Fruit fly (Drosophila melanogaster): ENCODE data around the gene Ufsp2.

DNA sequence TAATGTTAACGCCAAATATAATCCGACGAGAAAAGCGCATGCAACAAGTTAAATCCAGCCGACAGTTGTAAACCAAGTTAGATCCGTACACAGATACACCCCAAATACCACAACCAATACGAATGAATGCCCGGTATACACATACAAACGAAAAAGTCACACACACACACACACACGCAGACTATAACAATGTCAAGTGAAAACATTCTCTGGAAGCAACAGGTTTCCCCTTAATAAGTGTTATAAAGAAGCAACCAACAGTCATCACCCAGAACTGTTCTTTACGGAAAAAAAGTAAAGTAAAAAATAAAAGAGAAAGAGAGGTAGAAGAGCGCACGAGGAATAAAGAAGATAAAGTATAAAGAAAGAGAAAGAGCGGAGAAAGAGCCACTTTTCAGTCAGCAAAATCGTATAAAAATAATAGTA is 40.6 kb upstream of the Ufsp2 start:
- TF ChIP-seq CG5204 (GFP tag; optimal IDR thresholded peaks at IDR 0.05) (no peak), ovo (GFP tag; optimal IDR thresholded peaks at IDR 0.05) (no peak), CG1620 (GFP tag; optimal IDR thresholded peaks at IDR 0.05) (no peak), cic (GFP tag; optimal IDR thresholded peaks at IDR 0.05) (no peak), toe (GFP tag; optimal IDR thresholded peaks at IDR 0.05) (no peak)

All from whole organism, adult.